Worm (Caenorhabditis elegans): Measurements from ENCODE around the gene F15H10.9.

Gene F15H10.9

ce11 chrV:10435198-10435597, 20.7 kb upstream of the F15H10.9 start:
- TF ChIP-seq lin-39 (tag; optimal IDR thresholded peaks at IDR 0.05) (no peak), ceh-28 (tag; optimal IDR thresholded peaks at IDR 0.05) (no peak), lsy-12 (tag; optimal IDR thresholded peaks at IDR 0.05) (no peak), lin-15B (tag; optimal IDR thresholded peaks at IDR 0.05) (no peak), nhr-237 (tag; optimal IDR thresholded peaks at IDR 0.05) (no peak), elt-2 (tag; optimal IDR thresholded peaks at IDR 0.05) (peak; percentile 57), ZK546.5 (tag; optimal IDR thresholded peaks at IDR 0.05) (no peak), pqm-1 (tag; optimal IDR thresholded peaks at IDR 0.05) (peak; percentile 50), nfya-1 (tag; optimal IDR thresholded peaks at IDR 0.05; ENCODE audit: insufficient read depth) (no peak), hmg-11 (tag; optimal IDR thresholded peaks at IDR 0.05) (no peak), nhr-28 (tag; optimal IDR thresholded peaks at IDR 0.05) (no peak), pha-4 (tag; optimal IDR thresholded peaks at IDR 0.05) (no peak)

ce11 chrV:10433721-10434120, 19.2 kb upstream of the F15H10.9 start, which contains the start of gene Y32F6A.4:
TSS of gene Y32F6A.4 (minus strand) at chrV:10434067.
- TF ChIP-seq pha-4 (tag; optimal IDR thresholded peaks at IDR 0.05) (no peak), pqm-1 (tag; optimal IDR thresholded peaks at IDR 0.05) (peak; percentile 23), elt-1 (tag; optimal IDR thresholded peaks at IDR 0.05) (no peak), nhr-67 (tag; optimal IDR thresholded peaks at IDR 0.05) (no peak), ztf-4 (tag; optimal IDR thresholded peaks at IDR 0.05) (no peak), nhr-76 (tag; optimal IDR thresholded peaks at IDR 0.05) (no peak), ztf-11 (tag; optimal IDR thresholded peaks at IDR 0.05) (no peak), daf-12 (tag; optimal IDR thresholded peaks at IDR 0.05) (no peak), lin-39 (tag; optimal IDR thresholded peaks at IDR 0.05) (no peak), elt-2 (tag; optimal IDR thresholded peaks at IDR 0.05) (peak; percentile 76), snpc-4 (tag; optimal IDR thresholded peaks at IDR 0.05) (no peak), fkh-2 (tag; optimal IDR thresholded peaks at IDR 0.05) (no peak), lsy-12 (tag; optimal IDR thresholded peaks at IDR 0.05) (no peak), mdl-1 (tag; optimal IDR thresholded peaks at IDR 0.05) (no peak)

ce11 chrV:10432607-10433006, 18.1 kb upstream of the F15H10.9 start:
- no peak for TF ChIP-seq nhr-28 (tag; optimal IDR thresholded peaks at IDR 0.05)
- TF ChIP-seq ceh-28 (tag; optimal IDR thresholded peaks at IDR 0.05) = no peak
- TF ChIP-seq nhr-12 (tag; optimal IDR thresholded peaks at IDR 0.05) = no peak
- no peak for TF ChIP-seq fkh-10 (GFP tag; optimal IDR thresholded peaks at IDR 0.05)
- TF ChIP-seq jun-1 (tag; optimal IDR thresholded peaks at IDR 0.05) = peak; percentile 54
- TF ChIP-seq nhr-43 (tag; optimal IDR thresholded peaks at IDR 0.05; ENCODE audit: poor library complexity, severe bottlenecking) = no peak
- TF ChIP-seq daf-12 (tag; optimal IDR thresholded peaks at IDR 0.05) = no peak
- TF ChIP-seq nhr-76 (tag; optimal IDR thresholded peaks at IDR 0.05) = no peak
- no peak for TF ChIP-seq skn-1 (tag; optimal IDR thresholded peaks at IDR 0.05)
- no peak for TF ChIP-seq zag-1 (tag; optimal IDR thresholded peaks at IDR 0.05)
- TF ChIP-seq sea-2 (GFP tag; optimal IDR thresholded peaks at IDR 0.05) = no peak
- TF ChIP-seq lin-39 (tag; optimal IDR thresholded peaks at IDR 0.05) = no peak
- TF ChIP-seq lsy-12 (tag; optimal IDR thresholded peaks at IDR 0.05) = no peak
- no peak for TF ChIP-seq mml-1 (tag; optimal IDR thresholded peaks at IDR 0.05)
- no peak for TF ChIP-seq elt-3 (tag; optimal IDR thresholded peaks at IDR 0.05)
- no peak for TF ChIP-seq nhr-25 (tag; optimal IDR thresholded peaks at IDR 0.05)
- no peak for TF ChIP-seq nfya-1 (tag; optimal IDR thresholded peaks at IDR 0.05; ENCODE audit: insufficient read depth)
- no peak for TF ChIP-seq unc-62 (GFP tag; optimal IDR thresholded peaks at IDR 0.05)
- TF ChIP-seq pha-4 (tag; optimal IDR thresholded peaks at IDR 0.05) = peak; percentile 53
- TF ChIP-seq R02D3.7 (tag; optimal IDR thresholded peaks at IDR 0.05) = no peak
- no peak for TF ChIP-seq eor-1 (tag; optimal IDR thresholded peaks at IDR 0.05)
- TF ChIP-seq ceh-16 (tag; optimal IDR thresholded peaks at IDR 0.05) = no peak
- no peak for TF ChIP-seq fos-1 (tag; optimal IDR thresholded peaks at IDR 0.05)
- TF ChIP-seq ztf-11 (tag; optimal IDR thresholded peaks at IDR 0.05) = no peak
- no peak for TF ChIP-seq nhr-237 (tag; optimal IDR thresholded peaks at IDR 0.05)
- TF ChIP-seq elt-2 (tag; optimal IDR thresholded peaks at IDR 0.05) = peak; percentile 96
- peak; percentile 79 for TF ChIP-seq pqm-1 (tag; optimal IDR thresholded peaks at IDR 0.05)

ce11 chrV:10428608-10429007, 14.1 kb upstream of the F15H10.9 start, which contains the start of gene tag-314:
TSS of gene tag-314 (minus strand) at chrV:10428708.
- TF ChIP-seq elt-3 (tag; optimal IDR thresholded peaks at IDR 0.05) (no peak), jun-1 (tag; optimal IDR thresholded peaks at IDR 0.05) (no peak), unc-62 (GFP tag; optimal IDR thresholded peaks at IDR 0.05) (no peak), nhr-77 (tag; optimal IDR thresholded peaks at IDR 0.05) (no peak), mml-1 (tag; optimal IDR thresholded peaks at IDR 0.05) (no peak), eor-1 (tag; optimal IDR thresholded peaks at IDR 0.05) (no peak), lin-15B (tag; optimal IDR thresholded peaks at IDR 0.05) (no peak), pqm-1 (tag; optimal IDR thresholded peaks at IDR 0.05) (no peak), nhr-28 (tag; optimal IDR thresholded peaks at IDR 0.05) (no peak), ceh-28 (tag; optimal IDR thresholded peaks at IDR 0.05) (no peak), lin-39 (tag; optimal IDR thresholded peaks at IDR 0.05) (no peak), lsy-12 (tag; optimal IDR thresholded peaks at IDR 0.05) (no peak), nhr-23 (tag; optimal IDR thresholded peaks at IDR 0.05) (no peak), nhr-12 (tag; optimal IDR thresholded peaks at IDR 0.05) (no peak), skn-1 (tag; optimal IDR thresholded peaks at IDR 0.05) (no peak), ceh-16 (tag; optimal IDR thresholded peaks at IDR 0.05) (no peak)
